Worm (Caenorhabditis elegans) whole organism, L1 larva: ENCODE measurements around the gene srv-1.
A peak's percentile ranks its signal among the peaks of the same experiment; 100 is the strongest.

Experiments used
- C04F5.9 ChIP-seq: sonication (generic microtip); optimal IDR thresholded peaks from 2 replicates; lab custom pipeline; 2016; ENCODE audit warnings: missing genetic modification characterization, missing compliant biosample characterization
- C34B4.2 ChIP-seq: sonication (generic microtip); optimal IDR thresholded peaks from 2 replicates; lab custom pipeline; 2017; ENCODE audit warnings: mild to moderate bottlenecking, missing genetic modification characterization, missing compliant biosample characterization
- F16B12.6 ChIP-seq: fragments of 150-350 bp; optimal IDR thresholded peaks from 2 replicates; lab custom pipeline; 2014; ENCODE audit warnings: missing biosample characterization, missing genetic modification characterization
- Y116A8C.19 ChIP-seq: sonication (generic microtip); optimal IDR thresholded peaks from 2 replicates; lab custom pipeline; 2016; ENCODE audit warnings: missing compliant biosample characterization, missing genetic modification characterization, borderline replicate concordance
- aha-1 ChIP-seq: fragments of 150-350 bp; optimal IDR thresholded peaks from 2 replicates; lab custom pipeline; 2014; ENCODE audit warnings: missing biosample characterization, missing genetic modification characterization
- alr-1 ChIP-seq: fragments of 200-800 bp; sonication (Bioruptor generic); optimal IDR thresholded peaks from 2 replicates; lab custom pipeline; 2018; ENCODE audit warnings: borderline replicate concordance, mild to moderate bottlenecking, missing genetic modification characterization, missing compliant biosample characterization
- aly-2 ChIP-seq: fragments of 150-350 bp; optimal IDR thresholded peaks from 2 replicates; lab custom pipeline; 2014; ENCODE audit warnings: missing biosample characterization, missing genetic modification characterization
- ama-1 ChIP-seq: fragments of 150-350 bp; optimal IDR thresholded peaks from 2 replicates; lab custom pipeline; 2014
- blmp-1 ChIP-seq: fragments of 150-350 bp; optimal IDR thresholded peaks from 2 replicates; lab custom pipeline; 2014; ENCODE audit warnings: missing biosample characterization, missing genetic modification characterization
- ceh-82 ChIP-seq, 3 experiments: fragments of 150-350 bp in 1 of 3; sonication (generic microtip) in 2 of 3; optimal IDR thresholded peaks; 2 replicates each; lab custom pipeline; 2014 to 2017; ENCODE audit warnings: missing biosample characterization in 3 of 3, missing genetic modification characterization in 3 of 3
- ceh-88 ChIP-seq: fragments of 200-800 bp; sonication (Bioruptor generic); IDR thresholded peaks from 2 replicates; pipeline ENCODE4 v1.3.6; 2022; ENCODE audit warnings: missing genetic modification characterization, missing compliant biosample characterization
- ceh-90 ChIP-seq: sonication (generic microtip); optimal IDR thresholded peaks from 2 replicates; lab custom pipeline; 2016; ENCODE audit warnings: missing genetic modification characterization, missing compliant biosample characterization
- dpl-1 ChIP-seq, 3 experiments: fragments of 150-350 bp in 2 of 3; sonication (generic microtip) in 1 of 3; optimal IDR thresholded peaks; 2 replicates each; lab custom pipeline; 2014 to 2017; ENCODE audit warnings: missing biosample characterization in 3 of 3, missing genetic modification characterization in 3 of 3, missing genetic modification reagents in 3 of 3
- efl-3 ChIP-seq: fragments of 200-800 bp; sonication (Bioruptor generic); optimal IDR thresholded peaks from 2 replicates; lab custom pipeline; 2018; ENCODE audit warnings: mild to moderate bottlenecking, missing genetic modification characterization, missing compliant biosample characterization
- egl-13 ChIP-seq: sonication (generic microtip); optimal IDR thresholded peaks from 2 replicates; lab custom pipeline; 2016; ENCODE audit warnings: missing genotype, missing genetic modification reagents, missing genetic modification characterization, missing compliant biosample characterization
- egl-27 ChIP-seq, 2 experiments: fragments of 150-350 bp in 1 of 2; sonication (generic microtip); optimal IDR thresholded peaks; 3 replicates each; lab custom pipeline; 2017 to 2018; ENCODE audit warnings: missing biosample characterization in 2 of 2, missing genetic modification characterization in 2 of 2, missing genetic modification reagents in 2 of 2
- ets-5 ChIP-seq: fragments of 200-800 bp; sonication (Bioruptor generic); IDR thresholded peaks from 2 replicates; pipeline ENCODE4 v1.3.6; 2022; ENCODE audit warnings: missing genetic modification characterization, missing compliant biosample characterization
- fkh-4 ChIP-seq: sonication (generic microtip); optimal IDR thresholded peaks from 2 replicates; lab custom pipeline; 2016; ENCODE audit warnings: missing compliant biosample characterization, missing genetic modification characterization, borderline replicate concordance
- fos-1 ChIP-seq: fragments of 150-350 bp; optimal IDR thresholded peaks from 2 replicates; lab custom pipeline; 2014; ENCODE audit warnings: missing biosample characterization, missing genetic modification characterization
- hlh-17 ChIP-seq: fragments of 200-800 bp; sonication (Bioruptor generic); optimal IDR thresholded peaks from 2 replicates; lab custom pipeline; 2018; ENCODE audit warnings: missing genetic modification characterization, mild to moderate bottlenecking, missing compliant biosample characterization, moderate library complexity, borderline replicate concordance
- hpl-2 ChIP-seq: fragments of 150-350 bp; optimal IDR thresholded peaks from 2 replicates; lab custom pipeline; 2014; ENCODE audit warnings: missing biosample characterization, missing genetic modification reagents, missing genetic modification characterization
- isw-1 ChIP-seq: fragments of 200-800 bp; sonication (Bioruptor generic); IDR thresholded peaks from 2 replicates; pipeline ENCODE4 v1.3.6; 2022; ENCODE audit warnings: missing genetic modification characterization, missing compliant biosample characterization
- lin-13 ChIP-seq: fragments of 150-350 bp; optimal IDR thresholded peaks from 2 replicates; lab custom pipeline; 2014; ENCODE audit warnings: missing biosample characterization, missing genetic modification reagents, missing genetic modification characterization
- lin-15B ChIP-seq: fragments of 150-350 bp; sonication (generic microtip); optimal IDR thresholded peaks from 3 replicates; lab custom pipeline; 2014; ENCODE audit warnings: missing biosample characterization, missing genetic modification characterization
- lin-35 ChIP-seq, 2 experiments: fragments of 150-350 bp; optimal IDR thresholded peaks; 2 replicates each; lab custom pipeline; 2014; ENCODE audit warnings: missing biosample characterization in 2 of 2, missing genetic modification characterization in 2 of 2, missing genetic modification reagents in 2 of 2
- lin-39 ChIP-seq: fragments of 150-350 bp; optimal IDR thresholded peaks from 2 replicates; lab custom pipeline; 2014; ENCODE audit warnings: missing biosample characterization, missing genetic modification reagents, missing genetic modification characterization
- lsy-2 ChIP-seq, 2 experiments: fragments of 150-350 bp; optimal IDR thresholded peaks; 2 replicates each; lab custom pipeline; 2014; ENCODE audit warnings: missing biosample characterization in 2 of 2, missing genetic modification characterization in 2 of 2
- mab-9 ChIP-seq: fragments of 200-800 bp; sonication (Bioruptor generic); IDR thresholded peaks from 2 replicates; pipeline ENCODE4 v1.3.6; 2022; ENCODE audit warnings: missing genetic modification reagents, missing genetic modification characterization, missing compliant biosample characterization
- mef-2 ChIP-seq: fragments of 150-350 bp; optimal IDR thresholded peaks from 2 replicates; lab custom pipeline; 2014; ENCODE audit warnings: missing biosample characterization, missing genetic modification characterization
- mep-1 ChIP-seq: fragments of 150-350 bp; optimal IDR thresholded peaks from 2 replicates; lab custom pipeline; 2014; ENCODE audit warnings: missing biosample characterization, missing genetic modification characterization
- nhr-11 ChIP-seq: fragments of 150-350 bp; optimal IDR thresholded peaks from 2 replicates; lab custom pipeline; 2014; ENCODE audit warnings: missing biosample characterization, missing genetic modification characterization
- nhr-19 ChIP-seq: fragments of 200-800 bp; sonication (Bioruptor generic); conservative IDR thresholded peaks from 2 replicates; pipeline ENCODE4 v1.3.6; 2022; ENCODE audit warnings: missing genetic modification characterization, missing compliant biosample characterization
- nhr-20 ChIP-seq: sonication (generic microtip); optimal IDR thresholded peaks from 2 replicates; lab custom pipeline; 2016; ENCODE audit warnings: mild to moderate bottlenecking, missing genetic modification characterization, missing compliant biosample characterization
- nhr-237 ChIP-seq: fragments of 150-350 bp; optimal IDR thresholded peaks from 2 replicates; lab custom pipeline; 2014; ENCODE audit warnings: missing biosample characterization, missing genetic modification characterization
- nhr-28 ChIP-seq: fragments of 150-350 bp; optimal IDR thresholded peaks from 2 replicates; lab custom pipeline; 2014; ENCODE audit warnings: missing biosample characterization, missing genetic modification characterization
- nhr-47 ChIP-seq: sonication (generic microtip); optimal IDR thresholded peaks from 2 replicates; lab custom pipeline; 2016; ENCODE audit warnings: mild to moderate bottlenecking, missing genetic modification characterization, moderate library complexity, missing compliant biosample characterization
- nhr-76 ChIP-seq: sonication (generic microtip); optimal IDR thresholded peaks from 2 replicates; lab custom pipeline; 2017; ENCODE audit warnings: missing biosample characterization, missing genetic modification characterization
- nhr-77 ChIP-seq: fragments of 150-350 bp; optimal IDR thresholded peaks from 2 replicates; lab custom pipeline; 2014; ENCODE audit warnings: missing biosample characterization, missing genetic modification characterization
- nhr-85 ChIP-seq: sonication (generic microtip); peaks from one replicate; lab custom pipeline; 2016; ENCODE audit warnings: missing genetic modification characterization, inconsistent platforms, missing compliant biosample characterization
- nhr-90 ChIP-seq: sonication (generic microtip); optimal IDR thresholded peaks from 2 replicates; lab custom pipeline; 2016; ENCODE audit warnings: mild to moderate bottlenecking, missing genetic modification characterization, missing compliant biosample characterization; ENCODE audit not compliant: poor library complexity
- pax-3 ChIP-seq: fragments of 200-800 bp; sonication (Bioruptor generic); optimal IDR thresholded peaks from 2 replicates; lab custom pipeline; 2018; ENCODE audit warnings: mild to moderate bottlenecking, missing genetic modification characterization, moderate library complexity, missing compliant biosample characterization
- rnt-1 ChIP-seq: sonication (generic microtip); optimal IDR thresholded peaks from 2 replicates; lab custom pipeline; 2016; ENCODE audit warnings: mild to moderate bottlenecking, missing genetic modification characterization, moderate library complexity, missing compliant biosample characterization
- snpc-4 ChIP-seq: fragments of 150-350 bp; optimal IDR thresholded peaks from 2 replicates; lab custom pipeline; 2014; ENCODE audit warnings: missing biosample characterization, missing genetic modification characterization
- snu-23 ChIP-seq: sonication (generic microtip); optimal IDR thresholded peaks from 2 replicates; lab custom pipeline; 2016; ENCODE audit warnings: missing genetic modification characterization, missing compliant biosample characterization
- sox-4 ChIP-seq: sonication (generic microtip); optimal IDR thresholded peaks from 2 replicates; lab custom pipeline; 2016; ENCODE audit warnings: missing genetic modification characterization, missing compliant biosample characterization
- sptf-1 ChIP-seq: fragments of 150-350 bp; optimal IDR thresholded peaks from 2 replicates; lab custom pipeline; 2014; ENCODE audit warnings: missing biosample characterization, missing genetic modification characterization
- swsn-7 ChIP-seq: sonication (generic microtip); optimal IDR thresholded peaks from 2 replicates; lab custom pipeline; 2016; ENCODE audit warnings: missing genetic modification characterization, missing compliant biosample characterization
- tbx-2 ChIP-seq: sonication (generic microtip); optimal IDR thresholded peaks from 2 replicates; lab custom pipeline; 2016; ENCODE audit warnings: missing genetic modification characterization, missing compliant biosample characterization
- unc-130 ChIP-seq: fragments of 150-350 bp; optimal IDR thresholded peaks from 2 replicates; lab custom pipeline; 2017; ENCODE audit warnings: missing biosample characterization, missing genetic modification characterization, inconsistent platforms
- unc-62 ChIP-seq: fragments of 150-350 bp; optimal IDR thresholded peaks from 2 replicates; lab custom pipeline; 2014; ENCODE audit warnings: missing biosample characterization, missing genetic modification reagents, missing genetic modification characterization
- unc-86 ChIP-seq: sonication (generic microtip); optimal IDR thresholded peaks from 2 replicates; lab custom pipeline; 2016; ENCODE audit warnings: missing genetic modification characterization, missing compliant biosample characterization
- vab-15 ChIP-seq: sonication (generic microtip); optimal IDR thresholded peaks from 2 replicates; lab custom pipeline; 2017; ENCODE audit warnings: missing genotype, mild to moderate bottlenecking, missing genetic modification characterization, missing compliant biosample characterization
- ztf-11 ChIP-seq, 2 experiments: sonication (generic microtip); optimal IDR thresholded peaks; 2 replicates each; lab custom pipeline; 2016 to 2017; ENCODE audit warnings: missing genetic modification characterization in 2 of 2, missing biosample characterization in 1 of 2, missing compliant biosample characterization in 1 of 2
- ztf-4 ChIP-seq: fragments of 150-350 bp; optimal IDR thresholded peaks from 2 replicates; lab custom pipeline; 2014; ENCODE audit warnings: missing biosample characterization, missing genetic modification characterization

Gene srv-1

ce11 chrIII:6857390-6857848, 7.2 kb downstream of the srv-1 start:
- TF ChIP-seq nhr-76 (tag; lab: Kevin White, UChicago) = no peak
- no peak for TF ChIP-seq lin-13 (GFP tag; lab: Kevin White, UChicago)
- peak; percentile 40 for TF ChIP-seq tbx-2
- no peak for TF ChIP-seq unc-86
- no peak for TF ChIP-seq egl-27 (tag; optimal IDR thresholded peaks at IDR 0.05; lab: Kevin White, UChicago)
- TF ChIP-seq ceh-82 (tag; optimal IDR thresholded peaks at IDR 0.05; lab: Kevin White, UChicago) = peak in 1 of 3 experiments; percentile 9
- TF ChIP-seq fkh-4 (tag; lab: Kevin White, UChicago) = no peak
- TF ChIP-seq lsy-2 (tag; optimal IDR thresholded peaks at IDR 0.05; lab: Kevin White, UChicago) = peak; percentile 33 to 72
- peak; percentile 69 for TF ChIP-seq nhr-20 (tag; lab: Kevin White, UChicago)
- no peak for TF ChIP-seq C04F5.9 (tag; lab: Kevin White, UChicago)
- no peak for TF ChIP-seq mab-9
- no peak for TF ChIP-seq aha-1
- no peak for TF ChIP-seq hlh-17
- TF ChIP-seq nhr-237 (tag; lab: Kevin White, UChicago) = no peak
- no peak for TF ChIP-seq swsn-7 (tag; lab: Kevin White, UChicago)
- TF ChIP-seq nhr-28 (tag; lab: Kevin White, UChicago) = no peak
- TF ChIP-seq nhr-77 (tag; lab: Kevin White, UChicago) = no peak
- TF ChIP-seq lin-35 (GFP tag; optimal IDR thresholded peaks at IDR 0.05; lab: Kevin White, UChicago) = peak; percentile 33 to 70
- TF ChIP-seq fos-1 = no peak
- no peak for TF ChIP-seq unc-62 (GFP tag; lab: Kevin White, UChicago)
- no peak for TF ChIP-seq lin-39
- TF ChIP-seq nhr-11 = no peak
- TF ChIP-seq ama-1 (lab: Kevin White, UChicago) = no peak
- TF ChIP-seq isw-1 (GFP tag; lab: Robert Waterston, UW) = no peak
- TF ChIP-seq ceh-90 (tag; lab: Kevin White, UChicago) = no peak
- TF ChIP-seq sptf-1 (tag; lab: Kevin White, UChicago) = no peak
- no peak for TF ChIP-seq ztf-11 (tag; optimal IDR thresholded peaks at IDR 0.05; lab: Kevin White, UChicago)
- no peak for TF ChIP-seq efl-3 (GFP tag; lab: Kevin White, UChicago)
- peak; percentile 34 for TF ChIP-seq nhr-90 (tag; lab: Kevin White, UChicago)
- TF ChIP-seq ets-5 (GFP tag; lab: Robert Waterston, UW) = no peak
- TF ChIP-seq C34B4.2 (tag; lab: Kevin White, UChicago) = no peak
- TF ChIP-seq lin-15B (tag; lab: Kevin White, UChicago) = no peak
- no peak for TF ChIP-seq sox-4 (tag; lab: Kevin White, UChicago)
- TF ChIP-seq unc-130 (tag; lab: Kevin White, UChicago) = peak; percentile 37
- no peak for TF ChIP-seq pax-3 (tag; lab: Kevin White, UChicago)
- TF ChIP-seq nhr-47 (tag; lab: Kevin White, UChicago) = peak; percentile 5
- no peak for TF ChIP-seq F16B12.6 (tag; lab: Kevin White, UChicago)
- TF ChIP-seq ceh-88 (GFP tag; lab: Robert Waterston, UW) = no peak
- TF ChIP-seq mef-2 (tag; lab: Kevin White, UChicago) = no peak
- TF ChIP-seq rnt-1 = peak; percentile 39
- TF ChIP-seq vab-15 (tag; lab: Kevin White, UChicago) = no peak
- no peak for TF ChIP-seq snpc-4 (tag; lab: Kevin White, UChicago)
- no peak for TF ChIP-seq aly-2
- TF ChIP-seq egl-13 (tag; lab: Kevin White, UChicago) = no peak
- TF ChIP-seq mep-1 (tag; lab: Kevin White, UChicago) = peak; percentile 76
- TF ChIP-seq blmp-1 (tag; lab: Kevin White, UChicago) = peak; percentile 92
- no peak for TF ChIP-seq hpl-2 (GFP tag; lab: Kevin White, UChicago)
- TF ChIP-seq alr-1 (tag; lab: Kevin White, UChicago) = no peak
- TF ChIP-seq nhr-19 (GFP tag; lab: Robert Waterston, UW) = peak; percentile 42
- peak; percentile 80 for TF ChIP-seq nhr-85 (tag; lab: Kevin White, UChicago)
- TF ChIP-seq Y116A8C.19 (tag; lab: Kevin White, UChicago) = no peak
- peak; percentile 36 to 45 (median 40) for TF ChIP-seq dpl-1 (GFP tag; optimal IDR thresholded peaks at IDR 0.05; lab: Kevin White, UChicago)
- TF ChIP-seq ztf-4 (tag; lab: Kevin White, UChicago) = no peak
- peak; percentile 78 for TF ChIP-seq snu-23
